Fruit fly (Drosophila melanogaster) whole organism, wandering third instar larva: Measurements from ENCODE around the gene lsn.

Experiments
- Hr78 ChIP-seq: fragments of >200 bp; optimal IDR thresholded peaks from 2 replicates; lab custom pipeline; 2017; ENCODE audit warnings: missing biosample characterization, missing genetic modification characterization
- N ChIP-seq: fragments of >200 bp; optimal IDR thresholded peaks from 2 replicates; lab custom pipeline; 2018; ENCODE audit warnings: missing biosample characterization, missing external identifiers, missing genetic modification characterization
- br ChIP-seq: fragments of 200-800 bp; sonication (Bioruptor generic); optimal IDR thresholded peaks from 2 replicates; lab custom pipeline; 2016; ENCODE audit warnings: missing biosample characterization, missing genetic modification characterization
- dl ChIP-seq, 2 experiments: fragments of 175-275, 200-275 bp in 1 of 2; fragments of 200-275 bp in 1 of 2; sonication (Bioruptor generic); optimal IDR thresholded peaks; lab custom pipeline; 2018; ENCODE audit warnings: mild to moderate bottlenecking in 2 of 2, missing biosample characterization in 2 of 2, missing genetic modification characterization in 2 of 2, moderate library complexity in 2 of 2; ENCODE audit not compliant: partially characterized antibody in 2 of 2, insufficient read depth in 1 of 2
- dsf ChIP-seq: sonication (Bioruptor generic); optimal IDR thresholded peaks from 2 replicates; lab custom pipeline; 2016; ENCODE audit warnings: missing biosample characterization, missing genetic modification characterization, borderline replicate concordance
- h ChIP-seq: fragments of 200-800 bp; sonication (Bioruptor generic); optimal IDR thresholded peaks from 3 replicates; lab custom pipeline; 2016; ENCODE audit warnings: missing biosample characterization, mild to moderate bottlenecking, missing genetic modification characterization

DNA sequence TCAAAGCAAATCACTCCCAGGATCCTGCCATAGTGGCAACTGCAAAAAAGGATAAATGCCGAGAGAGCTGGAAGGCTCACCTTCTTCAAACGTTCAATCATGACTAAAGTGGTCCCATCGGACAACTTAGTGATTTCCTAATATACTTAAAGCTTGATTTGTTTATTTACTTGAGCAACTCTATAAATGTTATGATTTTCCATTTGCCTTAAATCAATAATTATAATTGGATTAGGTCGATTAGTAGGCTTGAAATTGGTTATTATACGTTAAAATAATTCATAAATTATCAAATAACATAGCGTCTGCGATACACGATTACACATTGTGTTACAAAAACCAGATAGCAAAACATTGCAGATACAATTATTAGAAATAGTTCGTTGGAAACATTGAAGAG is 19.8 kb upstream of the lsn start, which contains the start of gene Gr93c:
- TF ChIP-seq br (GFP tag; lab: Kevin White, UChicago) (no peak), Hr78 (GFP tag; lab: Kevin White, UChicago) (no peak), h (GFP tag; lab: Kevin White, UChicago) (no peak), dl (GFP tag; optimal IDR thresholded peaks at IDR 0.05; lab: Kevin White, UChicago; ENCODE audit: insufficient read depth in 1 of 2, partially characterized antibody in 2 of 2) (no peak), dsf (no peak), N (no peak)
